Worm (Caenorhabditis elegans) whole organism, L4 larva: Measurements from ENCODE around the gene W06D11.1.

Experiments
- T20F7.1 ChIP-seq: fragments of 200-800 bp; sonication (Bioruptor generic); optimal IDR thresholded peaks from 2 replicates; lab custom pipeline; 2018; ENCODE audit warnings: mild to moderate bottlenecking, missing genetic modification characterization, missing compliant biosample characterization
- Y5F2A.4 ChIP-seq: fragments of 200-800 bp; sonication (Bioruptor generic); optimal IDR thresholded peaks from 2 replicates; lab custom pipeline; 2018; ENCODE audit warnings: mild to moderate bottlenecking, missing genetic modification characterization, missing compliant biosample characterization
- ZK546.5 ChIP-seq, 2 experiments: sonication (generic microtip); optimal IDR thresholded peaks; 2 replicates each; lab custom pipeline; 2017; ENCODE audit warnings: missing biosample characterization in 2 of 2, missing genetic modification characterization in 2 of 2
- aha-1 ChIP-seq: fragments of 150-350 bp; peaks from one replicate; lab custom pipeline; 2014; ENCODE audit warnings: missing biosample characterization, missing genetic modification characterization
- ama-1 ChIP-seq: fragments of 150-350 bp; optimal IDR thresholded peaks from 2 replicates; lab custom pipeline; 2014; ENCODE audit warnings: inconsistent platforms, mixed read lengths
- arid-1 ChIP-seq: fragments of 200-800 bp; sonication (Bioruptor generic); conservative IDR thresholded peaks from 2 replicates; pipeline ENCODE4 v1.3.6; 2022; ENCODE audit warnings: missing genetic modification reagents, missing genetic modification characterization, missing compliant biosample characterization
- attf-4 ChIP-seq: sonication (generic microtip); optimal IDR thresholded peaks from 3 replicates; lab custom pipeline; 2017; ENCODE audit warnings: missing biosample characterization, missing genetic modification characterization
- ceh-20 ChIP-seq: fragments of 200-800 bp; sonication (Bioruptor generic); IDR thresholded peaks from 2 replicates; pipeline ENCODE4 v1.3.6; 2022; ENCODE audit warnings: missing genetic modification reagents, missing genetic modification characterization, missing compliant biosample characterization
- ces-1 ChIP-seq: fragments of 150-350 bp; sonication (generic microtip); optimal IDR thresholded peaks from 4 replicates; lab custom pipeline; 2014; ENCODE audit warnings: missing biosample characterization, missing genetic modification reagents, missing genetic modification characterization
- daf-12 ChIP-seq: fragments of 150-350 bp; optimal IDR thresholded peaks from 2 replicates; lab custom pipeline; 2014; ENCODE audit warnings: missing biosample characterization, missing genetic modification reagents, missing genetic modification characterization
- daf-19 ChIP-seq: fragments of 200-800 bp; sonication (Bioruptor generic); conservative IDR thresholded peaks from 2 replicates; pipeline ENCODE4 v1.3.6; 2022; ENCODE audit warnings: missing genetic modification characterization, missing compliant biosample characterization
- daf-8 ChIP-seq: fragments of 200-800 bp; sonication (Bioruptor generic); IDR thresholded peaks from 2 replicates; pipeline ENCODE4 v1.3.6; 2022; ENCODE audit warnings: missing genetic modification characterization, missing compliant biosample characterization
- duxl-1 ChIP-seq: sonication (generic microtip); optimal IDR thresholded peaks from 2 replicates; lab custom pipeline; 2016; ENCODE audit warnings: mild to moderate bottlenecking, missing genetic modification characterization, moderate library complexity, missing compliant biosample characterization; ENCODE audit not compliant: poor library complexity
- egl-43 ChIP-seq: fragments of 200-800 bp; sonication (Bioruptor generic); IDR thresholded peaks from 2 replicates; pipeline ENCODE4 v1.3.6; 2022; ENCODE audit warnings: missing genetic modification reagents, missing genetic modification characterization, missing compliant biosample characterization
- hif-1 ChIP-seq, 2 experiments: sonication (generic microtip); optimal IDR thresholded peaks; 2 replicates each; lab custom pipeline; 2016 to 2017; ENCODE audit warnings: missing compliant biosample characterization in 2 of 2, missing genetic modification characterization in 2 of 2, missing genetic modification reagents in 2 of 2, missing genotype in 2 of 2, mild to moderate bottlenecking in 1 of 2
- hlh-11 ChIP-seq: fragments of 200-800 bp; sonication (Bioruptor generic); optimal IDR thresholded peaks from 2 replicates; lab custom pipeline; 2018; ENCODE audit warnings: mild to moderate bottlenecking, missing genetic modification characterization, missing compliant biosample characterization
- lin-1 ChIP-seq: fragments of 200-800 bp; sonication (Bioruptor generic); IDR thresholded peaks from 2 replicates; pipeline ENCODE4 v1.3.6; 2022; ENCODE audit warnings: missing genetic modification reagents, missing genetic modification characterization, missing compliant biosample characterization
- madf-9 ChIP-seq: fragments of 200-800 bp; sonication (Bioruptor generic); conservative IDR thresholded peaks from 2 replicates; pipeline ENCODE4 v1.3.6; 2022; ENCODE audit warnings: missing genetic modification reagents, missing genetic modification characterization, missing compliant biosample characterization
- mep-1 ChIP-seq: fragments of 150-350 bp; sonication (generic microtip); optimal IDR thresholded peaks from 3 replicates; lab custom pipeline; 2014; ENCODE audit warnings: missing biosample characterization, missing genetic modification characterization
- mxl-2 ChIP-seq: fragments of 200-800 bp; sonication (Bioruptor generic); conservative IDR thresholded peaks from 2 replicates; pipeline ENCODE4 v1.3.6; 2022; ENCODE audit warnings: missing genetic modification reagents, missing genetic modification characterization, missing compliant biosample characterization
- nhr-102 ChIP-seq: sonication (generic microtip); optimal IDR thresholded peaks from 2 replicates; lab custom pipeline; 2016; ENCODE audit warnings: mild to moderate bottlenecking, missing genetic modification characterization, moderate library complexity, missing compliant biosample characterization
- nhr-111 ChIP-seq: fragments of 200-800 bp; sonication (Bioruptor generic); optimal IDR thresholded peaks from 2 replicates; lab custom pipeline; 2018; ENCODE audit warnings: mild to moderate bottlenecking, missing genetic modification characterization, missing compliant biosample characterization
- nhr-25 ChIP-seq: sonication (generic microtip); optimal IDR thresholded peaks from 2 replicates; lab custom pipeline; 2017; ENCODE audit warnings: missing genetic modification characterization, mild to moderate bottlenecking, missing compliant biosample characterization, antibody characterized with exemption, moderate library complexity, borderline replicate concordance; ENCODE audit not compliant: insufficient read depth
- nhr-28 ChIP-seq: fragments of 150-350 bp; optimal IDR thresholded peaks from 2 replicates; lab custom pipeline; 2014; ENCODE audit warnings: missing biosample characterization, missing genetic modification characterization
- nhr-6 ChIP-seq: fragments of 150-350 bp; optimal IDR thresholded peaks from 2 replicates; lab custom pipeline; 2014; ENCODE audit warnings: missing biosample characterization, missing genetic modification characterization
- nhr-76 ChIP-seq: fragments of 150-350 bp; optimal IDR thresholded peaks from 2 replicates; lab custom pipeline; 2014; ENCODE audit warnings: missing biosample characterization, missing genetic modification characterization
- nhr-77 ChIP-seq: fragments of 150-350 bp; optimal IDR thresholded peaks from 2 replicates; lab custom pipeline; 2014; ENCODE audit warnings: missing biosample characterization, missing genetic modification characterization
- pqm-1 ChIP-seq: sonication (generic microtip); optimal IDR thresholded peaks from 2 replicates; lab custom pipeline; 2017; ENCODE audit warnings: missing biosample characterization, missing genetic modification characterization
- spr-1 ChIP-seq: sonication (generic microtip); optimal IDR thresholded peaks from 2 replicates; lab custom pipeline; 2016; ENCODE audit warnings: mild to moderate bottlenecking, missing genetic modification characterization, missing compliant biosample characterization
- tra-1 ChIP-seq: fragments of 200-800 bp; sonication (Bioruptor generic); IDR thresholded peaks from 2 replicates; pipeline ENCODE4 v1.3.6; 2022; ENCODE audit warnings: missing genetic modification reagents, missing genetic modification characterization, missing compliant biosample characterization
- unc-130 ChIP-seq: sonication (generic microtip); optimal IDR thresholded peaks from 2 replicates; lab custom pipeline; 2016; ENCODE audit warnings: missing genetic modification reagents, missing genetic modification characterization, missing compliant biosample characterization
- unc-39 ChIP-seq: sonication (generic microtip); optimal IDR thresholded peaks from 2 replicates; lab custom pipeline; 2017; ENCODE audit warnings: missing biosample characterization, missing genetic modification characterization
- unc-62 ChIP-seq, 3 experiments: fragments of 150-350 bp in 1 of 3; sonication (generic microtip); optimal IDR thresholded peaks in 2 of 3; peaks in 1 of 3; 1 replicate in 1 of 3; 2 replicates in 2 of 3; lab custom pipeline; 2014 to 2017; ENCODE audit warnings: missing biosample characterization in 3 of 3, missing genetic modification characterization in 3 of 3, missing genetic modification reagents in 3 of 3, missing genotype in 1 of 3
- vab-7 ChIP-seq: fragments of 200-800 bp; sonication (Bioruptor generic); IDR thresholded peaks from 2 replicates; pipeline ENCODE4 v1.3.6; 2022; ENCODE audit warnings: missing genetic modification reagents, missing genetic modification characterization, missing compliant biosample characterization
- zfp-2 ChIP-seq: sonication (generic microtip); optimal IDR thresholded peaks from 2 replicates; lab custom pipeline; 2016; ENCODE audit warnings: mild to moderate bottlenecking, missing genetic modification characterization, missing compliant biosample characterization

W06D11.1 gene

ce11 chrX:12313779-12314178, 19.4 kb downstream of the W06D11.1 start:
- TF ChIP-seq madf-9 (GFP tag; lab: Robert Waterston, UW), result 0 out of 2 replicates have a peak, but pooled peaks have one; percentile 5
- no peak for TF ChIP-seq mep-1 (tag; lab: Kevin White, UChicago)
- TF ChIP-seq mxl-2, result peak; percentile 59; the same call in 1 of the 2 replicates
- TF ChIP-seq nhr-77, result no peak

- TF ChIP-seq duxl-1 (tag; lab: Kevin White, UChicago) (no peak), tra-1 (GFP tag; lab: Robert Waterston, UW) (peak; percentile 81; the same call in 1 of the 2 replicates), arid-1 (GFP tag; lab: Robert Waterston, UW) (no peak), unc-62 (GFP tag; optimal IDR thresholded peaks at IDR 0.05 in 1 of 2; lab: Kevin White, UChicago) (peak in 1 of 2 experiments; percentile 79), unc-62 (tag; optimal IDR thresholded peaks at IDR 0.05; lab: Kevin White, UChicago) (no peak), nhr-6 (tag; lab: Kevin White, UChicago) (no peak), nhr-77 (no peak), ces-1 (GFP tag; lab: Kevin White, UChicago) (no peak), hlh-11 (no peak), daf-8 (no peak), mep-1 (tag; lab: Kevin White, UChicago) (no peak)
Measured at ce11 chrX:12314395-12314794, 20.0 kb downstream of the W06D11.1 start.

- TF ChIP-seq T20F7.1 (GFP tag; lab: Kevin White, UChicago) (no peak), zfp-2 (tag; lab: Kevin White, UChicago) (no peak), lin-1 (GFP tag; lab: Robert Waterston, UW) (no peak), ceh-20 (no peak), pqm-1 (no peak), nhr-111 (GFP tag; lab: Kevin White, UChicago) (no peak), spr-1 (tag; lab: Kevin White, UChicago) (no peak), unc-62 (GFP tag; optimal IDR thresholded peaks at IDR 0.05 in 1 of 2; lab: Kevin White, UChicago) (no peak), unc-62 (tag; optimal IDR thresholded peaks at IDR 0.05; lab: Kevin White, UChicago) (no peak), hif-1 (tag; optimal IDR thresholded peaks at IDR 0.05; lab: Kevin White, UChicago) (no peak), attf-4 (tag; lab: Kevin White, UChicago) (no peak), nhr-25 (no peak), egl-43 (GFP tag; lab: Robert Waterston, UW) (no peak), madf-9 (GFP tag; lab: Robert Waterston, UW) (no peak), vab-7 (no peak), ZK546.5 (tag; optimal IDR thresholded peaks at IDR 0.05; lab: Kevin White, UChicago) (no peak), Y5F2A.4 (GFP tag; lab: Kevin White, UChicago) (no peak), arid-1 (GFP tag; lab: Robert Waterston, UW) (no peak), nhr-102 (tag; lab: Kevin White, UChicago) (no peak)
Measured at ce11 chrX:12315268-12315667, 20.9 kb downstream of the W06D11.1 start, which contains the start of gene xtr-2. TSS of gene xtr-2 (plus strand) at chrX:12315568.

ce11 chrX:12317560-12317959, 23.2 kb downstream of the W06D11.1 start:
- TF ChIP-seq unc-62 (GFP tag; optimal IDR thresholded peaks at IDR 0.05 in 1 of 2; lab: Kevin White, UChicago) (peak in 1 of 2 experiments; percentile 91), unc-62 (tag; optimal IDR thresholded peaks at IDR 0.05; lab: Kevin White, UChicago) (no peak), ama-1 (lab: Kevin White, UChicago) (no peak), unc-130 (GFP tag; lab: Kevin White, UChicago) (no peak)

- TF ChIP-seq nhr-28 (tag; lab: Kevin White, UChicago), result no peak
- TF ChIP-seq ces-1 (GFP tag; lab: Kevin White, UChicago), result no peak
- TF ChIP-seq daf-12, result no peak
- TF ChIP-seq unc-39, result no peak
- no peak for TF ChIP-seq aha-1
- no peak for TF ChIP-seq daf-19 (GFP tag; lab: Robert Waterston, UW)
- no peak for TF ChIP-seq nhr-76
- TF ChIP-seq attf-4 (tag; lab: Kevin White, UChicago), result no peak
- TF ChIP-seq unc-62 (GFP tag; optimal IDR thresholded peaks at IDR 0.05 in 1 of 2; lab: Kevin White, UChicago), result peak in 1 of 2 experiments; percentile 48
- no peak for TF ChIP-seq unc-62 (tag; optimal IDR thresholded peaks at IDR 0.05; lab: Kevin White, UChicago)
Measured at ce11 chrX:12320737-12321136, 26.4 kb downstream of the W06D11.1 start, which contains the start of gene ceh-40. TSS of gene ceh-40 (minus strand) at chrX:12320777.
